Worm (Caenorhabditis elegans): ENCODE measurements around the gene asd-1.

DNA sequence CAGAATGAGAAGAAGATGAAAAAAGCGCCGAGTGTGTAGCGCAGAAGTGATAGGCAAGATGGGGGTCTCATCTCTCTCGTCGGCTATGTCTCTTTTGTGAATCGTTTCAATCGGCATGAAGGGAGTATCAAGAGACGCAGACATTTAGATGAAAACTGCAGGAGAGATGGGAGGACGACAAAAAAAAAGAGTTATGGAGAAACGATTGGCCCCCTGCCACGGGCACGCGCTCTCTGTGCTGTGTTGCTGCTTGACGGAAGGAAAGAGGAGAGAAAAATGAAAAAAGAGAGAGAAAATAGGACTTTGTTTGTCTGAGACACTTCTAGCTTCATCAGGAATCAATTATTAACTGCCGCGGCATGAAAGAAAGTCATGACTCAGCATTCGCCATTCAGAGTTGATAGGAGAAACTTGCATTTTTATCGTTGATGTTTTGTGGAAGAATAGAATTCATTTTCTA, 26.6 kb downstream of the asd-1 start:
- TF ChIP-seq cog-1 (tag; optimal IDR thresholded peaks at IDR 0.05), result peak; percentile 56
- TF ChIP-seq flt-1 (GFP tag; IDR thresholded peaks at IDR 0.05), result no peak
- TF ChIP-seq med-1 (GFP tag; optimal IDR thresholded peaks at IDR 0.05; ENCODE audit: insufficient read depth), result no peak
- TF ChIP-seq ref-1 (GFP tag; conservative IDR thresholded peaks at IDR 0.05), result no peak
- no peak for TF ChIP-seq T22C8.4 (GFP tag; IDR thresholded peaks at IDR 0.05)
- TF ChIP-seq tab-1 (GFP tag; IDR thresholded peaks at IDR 0.05), result no peak
- TF ChIP-seq ztf-23 (GFP tag; IDR thresholded peaks at IDR 0.05), result no peak
- no peak for TF ChIP-seq klf-2 (GFP tag; conservative IDR thresholded peaks at IDR 0.05)
- TF ChIP-seq ztf-29 (GFP tag; IDR thresholded peaks at IDR 0.05), result peak; percentile 39; the same call in 1 of the 2 replicates
